Fruit fly (Drosophila melanogaster) Kc167 (cell line): ENCODE results near the gene CG34310.

Source experiments
- Myc ChIP-seq: fragments of >200 bp; optimal IDR thresholded peaks from 2 replicates; lab custom pipeline; 2017; ENCODE audit warnings: missing external identifiers
- Sin3A ChIP-seq: fragments of >200 bp; optimal IDR thresholded peaks from 2 replicates; lab custom pipeline; 2018; ENCODE audit warnings: missing external identifiers
- h ChIP-seq: fragments of >200 bp; optimal IDR thresholded peaks from 3 replicates; lab custom pipeline; 2018; ENCODE audit warnings: missing external identifiers
- insv ChIP-seq: fragments of >200 bp; optimal IDR thresholded peaks from 3 replicates; lab custom pipeline; 2018; ENCODE audit warnings: missing external identifiers
- psq ChIP-seq: fragments of >200 bp; optimal IDR thresholded peaks from 2 replicates; lab custom pipeline; 2017; ENCODE audit warnings: missing external identifiers
- ttk ChIP-seq: sonication (Bioruptor generic); optimal IDR thresholded peaks from 2 replicates; lab custom pipeline; 2017; ENCODE audit warnings: missing external identifiers

Gene CG34310

DNA sequence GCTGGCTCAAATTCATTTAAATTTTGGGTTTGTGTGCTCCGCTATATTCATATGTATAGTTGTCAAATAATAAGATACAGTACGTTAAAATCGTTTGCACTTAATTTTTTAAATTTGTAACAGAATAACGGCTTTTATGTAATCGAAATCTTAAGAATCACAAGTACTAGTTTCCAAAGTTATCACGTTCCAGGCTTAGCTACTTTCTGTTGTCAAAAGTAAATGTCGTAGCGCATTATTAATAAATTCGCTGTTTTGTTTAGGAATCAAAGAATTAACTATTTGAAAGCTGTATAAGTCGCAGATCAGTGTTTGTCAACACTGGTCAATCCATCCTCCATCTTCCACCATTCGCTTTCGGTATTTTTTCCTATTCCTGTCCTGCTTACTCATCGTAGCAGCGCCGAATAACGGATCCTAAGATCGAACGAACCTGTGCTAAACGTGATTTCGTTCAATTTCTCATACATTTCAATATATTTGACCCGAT is at the start of gene CG34310, which contains the start of the genes CG13771 and cup:
Gene CG34310, plus strand, starts transcription at position 103 of the 490 bp plus-strand sequence.
Gene CG13771, minus strand, starts transcription at position 51 of the 490 bp plus-strand sequence.
Gene cup, plus strand, starts transcription at position 103 of the 490 bp plus-strand sequence.
- TF ChIP-seq insv (no peak), psq (lab: Kevin White, UChicago) (no peak), Myc (lab: Kevin White, UChicago) (no peak)

DNA sequence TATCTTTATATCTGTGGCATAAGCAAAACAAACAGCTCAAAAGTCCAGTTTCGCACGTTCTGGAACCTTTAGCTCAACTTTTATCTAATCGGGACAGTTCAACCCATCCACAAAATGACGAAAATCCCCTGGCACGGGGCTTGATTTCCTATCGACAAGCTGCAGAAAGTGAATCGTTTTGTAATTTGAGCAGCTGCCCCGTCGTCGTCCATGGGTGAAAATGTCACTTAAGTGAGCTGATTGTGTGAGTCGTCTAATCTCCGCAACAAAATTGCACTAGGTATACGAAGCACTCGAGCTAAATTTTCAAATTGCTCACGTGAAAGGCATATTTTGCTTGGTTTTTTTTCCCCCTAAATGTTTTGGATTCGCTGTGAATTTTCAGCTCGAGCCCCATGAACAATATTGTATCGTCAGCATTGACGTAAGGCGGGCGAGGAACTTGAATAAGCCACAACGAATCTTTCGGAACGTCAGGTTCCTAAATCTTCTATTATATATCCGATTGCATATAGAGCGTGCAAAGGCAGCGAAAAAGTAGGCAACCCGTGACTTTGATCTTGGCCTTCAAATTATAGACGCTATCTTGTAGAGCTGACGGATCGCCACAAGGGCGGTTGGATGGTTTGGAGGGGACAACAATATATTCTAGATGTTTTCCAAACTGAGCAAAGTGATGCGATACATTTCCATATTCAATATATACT is 49.1 kb upstream of the CG34310 start:
- no peak for TF ChIP-seq psq (lab: Kevin White, UChicago)
- no peak for TF ChIP-seq Sin3A (lab: Kevin White, UChicago)
- no peak for TF ChIP-seq Myc (lab: Kevin White, UChicago)

DNA sequence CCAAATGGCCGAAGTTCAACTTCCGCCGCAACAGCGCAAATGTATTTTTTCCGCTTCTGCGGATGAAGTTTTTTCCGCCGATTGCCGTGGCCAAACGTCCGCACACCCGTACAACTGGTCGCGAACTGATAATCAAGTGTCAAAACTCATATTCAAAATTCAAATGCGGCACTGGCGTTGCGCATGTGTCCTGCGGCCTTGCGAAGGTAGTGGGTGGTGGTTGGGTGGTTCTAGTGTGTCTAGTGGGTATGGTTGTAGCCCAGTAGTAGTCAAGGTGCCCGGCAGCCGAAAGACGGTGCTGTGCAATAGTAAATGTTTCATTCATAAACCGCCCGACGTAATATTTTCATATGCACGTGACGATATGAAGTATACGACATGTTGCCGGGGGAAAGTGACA is 41.9 kb upstream of the CG34310 start, which contains the start of gene DIP-iota:
Gene DIP-iota, minus strand, starts transcription at position 101 of the 400 bp plus-strand sequence.
- TF ChIP-seq Myc (lab: Kevin White, UChicago) (no peak), psq (lab: Kevin White, UChicago) (no peak), insv (no peak), ttk (lab: Kevin White, UChicago) (no peak), Sin3A (lab: Kevin White, UChicago) (no peak), h (no peak)

DNA sequence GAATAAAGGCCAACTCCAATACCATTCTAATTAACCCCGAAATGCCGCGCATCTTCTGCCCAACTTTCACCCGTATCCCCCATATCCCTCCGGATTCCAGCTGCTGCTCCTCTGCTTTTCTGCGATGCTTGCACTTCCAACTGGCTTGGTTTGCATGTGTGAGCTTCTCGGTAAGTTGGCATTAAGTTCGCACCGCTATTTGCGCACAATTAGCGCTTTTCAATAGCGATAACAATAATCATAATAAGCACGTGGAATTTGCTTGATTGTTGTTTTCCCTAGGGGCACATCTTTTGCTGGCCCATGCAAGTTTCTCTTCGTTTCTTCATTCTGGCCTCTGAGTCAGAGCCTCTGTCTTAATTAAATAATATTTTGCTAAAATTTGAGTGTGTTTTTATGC is 41.4 kb upstream of the CG34310 start:
- TF ChIP-seq ttk (lab: Kevin White, UChicago) (no peak), insv (no peak), psq (lab: Kevin White, UChicago) (no peak), Sin3A (lab: Kevin White, UChicago) (no peak), h (no peak), Myc (lab: Kevin White, UChicago) (no peak)

DNA sequence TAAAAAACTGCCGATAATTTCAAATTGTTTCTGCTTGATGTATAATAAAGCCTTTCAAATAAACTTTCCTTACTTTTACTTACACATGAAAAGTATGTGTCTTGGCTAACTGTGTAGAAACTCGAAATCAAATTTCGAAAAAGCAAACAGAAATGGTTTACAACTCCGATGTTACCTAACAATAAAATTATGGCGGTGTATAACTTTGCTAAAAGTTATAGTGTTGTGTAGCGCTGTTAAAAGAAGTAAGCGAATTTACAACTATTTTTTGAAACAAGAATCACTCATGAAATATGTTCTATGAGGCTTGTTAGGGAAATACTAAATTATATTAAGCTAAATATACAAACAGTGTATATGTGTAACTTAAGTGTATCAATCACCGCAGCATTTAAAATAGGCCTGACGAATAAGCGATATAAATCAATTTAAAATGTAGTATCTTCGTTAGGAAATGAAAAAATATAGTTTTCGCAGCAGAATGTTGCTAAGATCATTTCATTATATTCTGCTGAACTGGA is 40.8 kb upstream of the CG34310 start, which contains the start of gene CG34345:
Gene CG34345, plus strand, starts transcription at position 471 of the 521 bp plus-strand sequence.
- TF ChIP-seq h (no peak), ttk (lab: Kevin White, UChicago) (no peak), Myc (lab: Kevin White, UChicago) (no peak), insv (no peak)

DNA sequence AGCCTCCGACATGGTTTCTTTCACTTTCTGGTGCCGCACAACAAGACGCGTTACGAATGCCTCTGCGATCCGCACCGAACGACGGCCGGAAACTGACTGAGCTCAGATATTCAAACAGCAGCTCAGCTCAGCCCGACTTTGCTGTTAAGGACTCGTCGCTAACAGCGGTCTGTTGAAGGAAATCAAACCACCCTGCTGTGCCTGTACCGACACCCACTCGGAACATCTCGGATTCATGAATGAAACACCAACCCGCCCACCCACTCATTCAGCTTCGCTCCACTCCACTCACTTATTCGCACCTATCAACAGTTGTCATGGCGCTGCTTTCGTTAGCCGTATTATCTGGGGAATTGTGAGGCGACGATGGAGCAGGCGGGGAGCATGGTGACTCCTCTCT is 31.2 kb upstream of the CG34310 start, which contains the start of gene Oatp26F:
Gene Oatp26F, minus strand, starts transcription at position 101 of the 400 bp plus-strand sequence.
- no peak for TF ChIP-seq Sin3A (lab: Kevin White, UChicago)
- TF ChIP-seq insv = no peak
- TF ChIP-seq ttk (lab: Kevin White, UChicago) = no peak
- TF ChIP-seq Myc (lab: Kevin White, UChicago) = no peak
- TF ChIP-seq psq (lab: Kevin White, UChicago) = no peak
- no peak for TF ChIP-seq h

DNA sequence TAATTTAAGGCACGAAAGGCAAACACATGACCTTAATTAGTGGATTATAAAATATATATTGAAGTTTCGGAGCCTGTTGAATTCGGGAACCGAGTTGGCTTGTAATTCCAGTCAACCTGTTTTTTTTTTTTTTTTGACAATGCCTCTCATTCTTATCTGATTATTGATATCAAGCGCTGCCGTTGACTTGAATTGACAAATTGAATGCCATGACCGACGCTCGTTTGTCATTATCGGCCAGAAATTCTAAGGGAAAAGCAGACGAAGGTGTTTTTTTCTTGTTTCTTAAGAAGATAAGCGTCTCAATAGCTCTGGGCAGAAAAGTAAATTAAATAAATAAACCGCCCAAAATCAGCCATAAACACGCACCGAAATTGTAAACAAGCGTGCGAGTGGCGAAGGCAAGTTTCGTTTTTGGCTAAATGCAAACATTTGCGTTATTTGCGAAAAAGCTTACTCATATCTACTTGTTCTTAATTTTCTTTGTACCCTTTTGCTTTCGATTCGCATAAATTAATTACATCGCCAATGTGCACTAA is 20.2 kb upstream of the CG34310 start:
- TF ChIP-seq insv (no peak), Sin3A (lab: Kevin White, UChicago) (no peak), psq (lab: Kevin White, UChicago) (no peak), ttk (lab: Kevin White, UChicago) (no peak), Myc (lab: Kevin White, UChicago) (no peak), h (no peak)

DNA sequence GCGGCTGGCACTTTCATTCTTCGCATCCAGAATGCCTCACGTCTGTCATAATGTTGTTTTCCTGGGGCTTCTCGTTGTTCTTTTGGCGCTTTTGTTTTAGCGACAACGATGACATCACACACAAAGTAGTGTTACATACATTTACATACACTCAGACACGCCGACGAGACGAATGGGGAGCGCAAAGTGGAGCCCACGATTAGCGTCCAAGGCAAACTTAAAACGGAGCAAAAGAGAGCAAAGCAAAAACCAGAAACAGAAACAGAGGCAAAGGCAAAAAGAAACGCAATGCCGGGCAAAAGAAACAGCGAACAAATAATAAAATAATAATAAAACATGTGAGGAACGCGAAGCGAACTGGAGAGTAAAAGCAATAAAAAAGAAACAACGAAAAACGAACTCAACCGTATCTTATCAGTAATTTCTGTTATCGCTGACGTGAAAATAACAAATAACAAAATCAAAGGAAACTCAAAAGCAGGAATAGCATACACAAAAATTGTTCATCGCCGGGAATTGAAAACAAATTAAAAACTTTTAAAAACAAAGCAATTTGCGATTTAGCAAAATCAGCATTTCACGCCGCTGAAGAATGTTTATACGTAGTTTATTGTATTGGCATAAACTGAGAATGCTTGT is 18.9 kb upstream of the CG34310 start:
- TF ChIP-seq h (no peak), Sin3A (lab: Kevin White, UChicago) (no peak), ttk (lab: Kevin White, UChicago) (no peak), psq (lab: Kevin White, UChicago) (no peak), Myc (lab: Kevin White, UChicago) (no peak), insv (no peak)

DNA sequence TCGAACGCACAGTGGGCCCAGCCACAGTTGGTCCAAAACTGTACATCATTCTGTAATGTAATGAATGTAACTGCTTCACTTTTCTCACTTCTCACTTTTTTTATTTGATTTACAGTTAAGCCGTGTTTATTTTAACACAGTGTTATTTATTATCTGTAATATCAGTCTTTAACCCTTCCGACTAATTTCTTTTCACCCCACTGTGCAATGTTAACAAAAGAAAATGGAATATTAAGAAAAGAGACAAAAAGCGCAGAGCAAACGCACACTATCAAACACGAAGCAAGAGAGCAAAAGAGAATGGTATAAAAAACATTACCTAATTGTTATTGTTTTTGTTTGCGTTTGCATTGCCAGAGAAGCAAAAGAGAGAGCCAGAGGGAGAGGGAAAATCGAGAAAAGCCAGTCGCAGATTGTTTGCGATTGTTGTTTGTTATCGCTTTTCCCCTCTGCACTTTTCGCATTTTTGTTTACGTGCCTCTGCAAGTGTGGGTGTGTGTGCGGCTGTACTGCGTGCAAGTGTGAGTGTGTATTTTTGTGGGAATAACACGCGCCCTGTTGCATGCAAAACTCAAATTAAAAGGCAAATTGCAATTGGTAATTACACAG is 16.3 kb upstream of the CG34310 start:
- TF ChIP-seq ttk (lab: Kevin White, UChicago) (no peak), Sin3A (lab: Kevin White, UChicago) (no peak), psq (lab: Kevin White, UChicago) (no peak), Myc (lab: Kevin White, UChicago) (no peak), insv (no peak), h (no peak)

DNA sequence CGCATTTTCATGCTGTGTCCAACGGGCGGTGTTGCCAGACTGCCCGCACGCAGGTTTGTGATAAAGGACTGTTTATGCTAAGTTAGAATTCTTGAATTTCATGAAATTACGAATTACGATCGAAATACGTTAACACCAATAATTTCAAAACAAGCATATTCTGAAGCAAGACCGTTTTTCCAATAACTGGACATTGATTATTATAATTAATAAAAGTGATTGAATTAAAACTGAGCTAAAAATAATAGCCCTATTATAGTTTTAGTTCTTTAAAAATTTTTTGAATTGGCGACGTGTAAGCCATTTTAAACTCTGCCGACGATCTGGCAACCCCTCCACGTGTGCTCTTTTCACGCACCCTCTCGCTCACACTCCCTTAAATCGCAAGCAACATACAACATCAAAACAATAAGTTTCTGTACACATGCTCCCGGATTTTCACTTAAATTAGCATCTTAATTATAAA is 15.3 kb upstream of the CG34310 start:
- TF ChIP-seq ttk (lab: Kevin White, UChicago) (no peak), insv (no peak), Myc (lab: Kevin White, UChicago) (no peak), psq (lab: Kevin White, UChicago) (no peak), h (no peak), Sin3A (lab: Kevin White, UChicago) (no peak)

DNA sequence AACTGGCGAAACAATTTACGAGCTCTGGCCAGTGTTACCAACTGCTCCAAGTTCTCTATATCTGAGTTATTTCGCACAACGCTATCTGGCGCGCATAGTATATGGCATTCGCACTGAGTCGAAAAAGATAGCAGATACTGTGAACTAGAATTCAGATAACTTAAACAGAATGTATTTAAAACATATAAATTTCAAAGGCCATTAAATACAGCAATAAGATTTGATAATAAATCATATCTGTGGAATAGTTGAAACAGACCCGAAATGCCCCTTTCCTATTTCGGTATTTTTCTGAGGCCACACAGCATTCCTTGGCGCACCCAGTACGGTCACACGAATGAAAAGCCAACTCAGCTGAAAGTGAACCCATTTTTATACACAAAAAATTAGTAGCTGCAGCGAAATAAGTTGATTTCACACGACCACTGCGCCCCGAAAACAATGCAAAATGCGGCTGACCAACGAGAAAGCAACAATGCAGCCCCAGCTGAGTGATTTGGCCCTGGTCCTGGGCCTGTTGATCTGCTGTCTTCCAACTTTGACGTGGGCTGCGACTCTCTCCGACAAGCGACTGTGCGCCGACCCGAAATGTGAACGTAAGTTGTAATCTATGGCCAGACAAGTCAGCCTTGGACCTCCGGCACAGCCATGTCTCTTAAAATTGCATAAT is 14.2 kb upstream of the CG34310 start, which contains the start of the genes CG31635 and Tango1:
Gene CG31635, minus strand, starts transcription at position 30 of the 670 bp plus-strand sequence.
Gene Tango1, plus strand, starts transcription at position 304 of the 670 bp plus-strand sequence.
- TF ChIP-seq Sin3A (lab: Kevin White, UChicago) = no peak
- no peak for TF ChIP-seq Myc (lab: Kevin White, UChicago)
- TF ChIP-seq ttk (lab: Kevin White, UChicago) = no peak
- TF ChIP-seq insv = no peak
- no peak for TF ChIP-seq h
- no peak for TF ChIP-seq psq (lab: Kevin White, UChicago)
